Worm (Caenorhabditis elegans): Measurements from ENCODE around the gene wht-6.

Gene wht-6

DNA sequence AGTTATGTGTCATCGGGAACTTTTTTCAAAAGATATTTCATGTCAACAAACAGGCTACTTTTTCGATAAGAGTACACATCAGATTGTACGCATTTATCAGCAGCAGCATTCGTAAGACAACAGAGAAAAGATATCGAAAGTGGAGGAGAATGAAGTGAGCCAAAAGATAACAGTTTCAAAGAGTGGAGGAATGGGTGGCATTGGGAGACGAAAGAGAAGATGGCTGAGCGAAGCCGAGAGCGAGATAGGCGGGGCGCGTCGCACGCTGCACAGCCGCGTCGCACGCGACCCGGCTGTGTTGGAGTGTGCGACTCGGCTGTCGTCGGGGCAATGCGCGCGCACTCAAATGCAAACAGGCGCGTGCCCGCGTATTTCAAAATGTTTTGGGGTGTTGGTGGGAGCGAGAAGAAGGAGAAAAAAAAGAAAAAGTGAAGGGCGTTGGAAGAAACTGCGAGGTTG is 7.4 kb upstream of the wht-6 start (continued):
- TF ChIP-seq lin-13 (GFP tag; optimal IDR thresholded peaks at IDR 0.05) = peak; percentile 71
- TF ChIP-seq nhr-102 (tag; optimal IDR thresholded peaks at IDR 0.05) = peak; percentile 89
- TF ChIP-seq lin-39 (tag; optimal IDR thresholded peaks at IDR 0.05) = no peak
- peak; percentile 86 for TF ChIP-seq gei-8 (GFP tag; optimal IDR thresholded peaks at IDR 0.05)
- no peak; the same call in 1 of the 2 replicates for TF ChIP-seq lin-29 (GFP tag; IDR thresholded peaks at IDR 0.05)
- no peak for TF ChIP-seq unc-62 (GFP tag; optimal IDR thresholded peaks at IDR 0.05 in 1 of 2)
- no peak for TF ChIP-seq unc-62 (tag; optimal IDR thresholded peaks at IDR 0.05)
- peak; percentile 95 for TF ChIP-seq hlh-30 (tag; optimal IDR thresholded peaks at IDR 0.05; ENCODE audit: insufficient read depth)
- no peak for TF ChIP-seq zip-11 (GFP tag; IDR thresholded peaks at IDR 0.05)
- TF ChIP-seq F37D6.2 (tag; optimal IDR thresholded peaks at IDR 0.05) = peak; percentile 47
- TF ChIP-seq ztf-11 (tag; optimal IDR thresholded peaks at IDR 0.05) = no peak
- TF ChIP-seq zfp-2 (tag; optimal IDR thresholded peaks at IDR 0.05) = peak; percentile 29
- peak; percentile 89 for TF ChIP-seq nhr-48 (tag; optimal IDR thresholded peaks at IDR 0.05)
- no peak for TF ChIP-seq dmd-9 (GFP tag; IDR thresholded peaks at IDR 0.05)
- no peak for TF ChIP-seq madf-5 (GFP tag; IDR thresholded peaks at IDR 0.05)
- TF ChIP-seq vab-7 (GFP tag; IDR thresholded peaks at IDR 0.05) = peak; percentile 68
- peak; percentile 63 for TF ChIP-seq nhr-10 (tag; optimal IDR thresholded peaks at IDR 0.05)
- no peak; the same call in none of the 2 replicates for TF ChIP-seq pha-4 (GFP tag; IDR thresholded peaks at IDR 0.05)
- TF ChIP-seq pha-4 (tag; optimal IDR thresholded peaks at IDR 0.05) = peak; percentile 84
- TF ChIP-seq mdt-29 (GFP tag; IDR thresholded peaks at IDR 0.05) = peak; percentile 85
- peak; percentile 46 for TF ChIP-seq Y5F2A.4 (GFP tag; optimal IDR thresholded peaks at IDR 0.05)
- TF ChIP-seq daf-19 (GFP tag; conservative IDR thresholded peaks at IDR 0.05) = no peak
- TF ChIP-seq ceh-62 (tag; optimal IDR thresholded peaks at IDR 0.05) = no peak
- peak; percentile 91 for TF ChIP-seq mep-1 (tag; optimal IDR thresholded peaks at IDR 0.05)
- peak; percentile 95 for TF ChIP-seq dmd-6 (GFP tag; IDR thresholded peaks at IDR 0.05)
- peak; percentile 82 to 84 for TF ChIP-seq daf-16 (GFP tag; optimal IDR thresholded peaks at IDR 0.05)
- TF ChIP-seq daf-16 (tag; optimal IDR thresholded peaks at IDR 0.05) = peak; percentile 94
- TF ChIP-seq skn-1 (tag; optimal IDR thresholded peaks at IDR 0.05) = no peak
- TF ChIP-seq aha-1 (tag) = peak; percentile 95
- peak; percentile 76 for TF ChIP-seq madf-9 (GFP tag; conservative IDR thresholded peaks at IDR 0.05)
- 0 out of 2 replicates have a peak, but pooled peaks have one; percentile 54 for TF ChIP-seq Y75B8A.6 (GFP tag; IDR thresholded peaks at IDR 0.05)

DNA sequence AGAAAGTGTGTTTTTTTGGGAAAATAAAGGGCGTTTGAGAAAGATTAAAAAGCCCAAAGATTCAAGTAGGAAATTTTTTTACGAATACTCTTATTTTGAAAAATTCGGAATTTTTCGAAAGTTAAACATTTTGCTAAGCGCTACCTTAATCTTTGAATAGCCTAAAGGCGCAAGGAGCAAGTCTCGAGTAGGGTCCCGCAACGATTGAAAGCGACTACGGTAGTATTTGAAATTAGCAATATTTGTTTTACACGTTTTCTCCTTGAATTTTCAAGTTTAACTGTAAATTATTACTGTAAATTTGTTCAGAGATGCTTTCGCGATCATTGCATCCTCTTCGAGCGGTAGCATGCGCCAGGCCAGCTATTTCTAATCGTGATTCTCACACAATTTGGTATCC is 6.6 kb upstream of the wht-6 start, which contains the start of gene nduf-2.2:
TSS of gene nduf-2.2 (plus strand) at position 310 of the 400 bp plus-strand sequence.
- no peak for TF ChIP-seq saeg-2 (GFP tag; IDR thresholded peaks at IDR 0.05)
- TF ChIP-seq duxl-1 (tag; optimal IDR thresholded peaks at IDR 0.05; ENCODE audit: poor library complexity) = no peak
- TF ChIP-seq snpc-4 (tag; optimal IDR thresholded peaks at IDR 0.05) = no peak
- no peak for TF ChIP-seq ceh-82 (tag; optimal IDR thresholded peaks at IDR 0.05)
- TF ChIP-seq unc-62 (GFP tag; optimal IDR thresholded peaks at IDR 0.05 in 1 of 2) = no peak
- no peak for TF ChIP-seq unc-62 (tag; optimal IDR thresholded peaks at IDR 0.05)

DNA sequence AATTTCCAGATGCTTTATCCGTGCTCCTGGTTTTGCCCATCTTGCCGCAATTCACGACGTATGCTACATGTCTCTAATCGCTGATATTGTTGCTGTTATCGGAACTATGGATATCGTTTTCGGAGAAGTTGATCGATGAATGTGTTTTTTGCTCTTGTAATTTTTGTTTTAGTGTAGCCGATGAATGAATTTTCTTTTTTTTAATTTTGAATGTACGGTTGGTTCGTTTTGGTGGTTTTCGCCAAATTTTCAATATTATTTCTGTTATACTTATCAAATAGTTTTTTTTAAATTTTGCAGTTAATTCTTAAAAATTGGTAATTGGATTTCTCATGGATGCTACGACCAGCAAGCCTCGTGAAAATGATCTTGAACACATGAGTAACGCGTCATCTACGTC is 4.5 kb upstream of the wht-6 start, which contains the start of gene T26A5.2:
TSS of gene T26A5.2 (plus strand) at position 301 of the 400 bp plus-strand sequence.
- TF ChIP-seq aha-1 (tag) = peak; percentile 4
- no peak for TF ChIP-seq ama-1 (optimal IDR thresholded peaks at IDR 0.05)

DNA sequence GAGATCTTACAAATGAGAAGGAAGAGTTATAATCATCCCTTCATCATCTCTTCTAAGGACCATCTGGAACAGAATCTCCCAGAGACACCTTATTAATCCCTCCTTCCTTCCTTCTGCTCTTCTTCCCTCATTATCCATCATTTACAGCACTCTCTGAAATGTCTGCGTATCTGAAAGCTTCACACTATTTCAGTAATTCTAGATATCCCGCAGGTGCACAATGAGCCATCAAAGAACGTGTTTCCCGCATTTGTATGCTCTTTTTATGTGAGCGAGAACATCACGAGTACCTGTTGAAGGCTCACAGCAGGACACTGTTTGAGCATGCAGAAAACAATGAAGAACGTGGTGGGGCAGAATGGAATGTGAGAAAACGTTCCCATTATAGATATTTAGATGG is 4.8 kb downstream of the wht-6 start:
- no peak for TF ChIP-seq lin-29 (GFP tag; IDR thresholded peaks at IDR 0.05)
- no peak for TF ChIP-seq lin-13 (GFP tag; optimal IDR thresholded peaks at IDR 0.05)
- no peak for TF ChIP-seq mep-1 (tag; optimal IDR thresholded peaks at IDR 0.05)
- no peak for TF ChIP-seq nhr-28 (tag; optimal IDR thresholded peaks at IDR 0.05)
- no peak for TF ChIP-seq spr-3 (GFP tag; optimal IDR thresholded peaks at IDR 0.05)
- TF ChIP-seq snpc-1.2 (GFP tag; IDR thresholded peaks at IDR 0.05) = no peak
- no peak for TF ChIP-seq nhr-48 (tag; optimal IDR thresholded peaks at IDR 0.05)
- TF ChIP-seq tag-97 (GFP tag; IDR thresholded peaks at IDR 0.05) = no peak
- no peak for TF ChIP-seq tra-1 (GFP tag; IDR thresholded peaks at IDR 0.05)
- no peak for TF ChIP-seq egl-43 (GFP tag; IDR thresholded peaks at IDR 0.05)
- no peak for TF ChIP-seq D1046.2 (GFP tag; IDR thresholded peaks at IDR 0.05)
- no peak for TF ChIP-seq nhr-237 (tag; optimal IDR thresholded peaks at IDR 0.05)
- TF ChIP-seq dmd-6 (GFP tag; IDR thresholded peaks at IDR 0.05) = no peak
- no peak for TF ChIP-seq F10B5.3 (tag; optimal IDR thresholded peaks at IDR 0.05)
- no peak for TF ChIP-seq lin-1 (GFP tag; IDR thresholded peaks at IDR 0.05)
- TF ChIP-seq zip-11 (GFP tag; IDR thresholded peaks at IDR 0.05) = no peak
- TF ChIP-seq rbr-2 (tag; optimal IDR thresholded peaks at IDR 0.05) = no peak

Measured in whole organism, L4 larva.